Worm (Caenorhabditis elegans): ENCODE data around the gene F54F7.9.

Gene F54F7.9

ce11 chrX:11828661-11829060, 19.9 kb downstream of the F54F7.9 start:
- TF ChIP-seq sma-9 (GFP tag; optimal IDR thresholded peaks at IDR 0.05) (no peak), sma-9 (tag; optimal IDR thresholded peaks at IDR 0.05) (no peak), F13H6.1 (tag; optimal IDR thresholded peaks at IDR 0.05) (no peak), fos-1 (tag; optimal IDR thresholded peaks at IDR 0.05) (no peak), nhr-23 (tag; optimal IDR thresholded peaks at IDR 0.05) (no peak), mbf-1 (tag; optimal IDR thresholded peaks at IDR 0.05) (no peak), mdl-1 (tag; optimal IDR thresholded peaks at IDR 0.05) (no peak), R02D3.7 (tag; optimal IDR thresholded peaks at IDR 0.05) (no peak), lin-13 (GFP tag; optimal IDR thresholded peaks at IDR 0.05) (no peak), C34F6.9 (tag; optimal IDR thresholded peaks at IDR 0.05) (no peak), alr-1 (tag; optimal IDR thresholded peaks at IDR 0.05) (no peak)

- TF ChIP-seq Y55F3AM.14 (GFP tag; optimal IDR thresholded peaks at IDR 0.05) = no peak
- no peak for TF ChIP-seq nhr-12 (tag; optimal IDR thresholded peaks at IDR 0.05)
- TF ChIP-seq aly-2 (tag; optimal IDR thresholded peaks at IDR 0.05) = no peak
- TF ChIP-seq nhr-23 (tag; optimal IDR thresholded peaks at IDR 0.05) = no peak
- TF ChIP-seq ama-1 (optimal IDR thresholded peaks at IDR 0.05) = no peak
- no peak for TF ChIP-seq lsy-2 (tag; optimal IDR thresholded peaks at IDR 0.05)
- TF ChIP-seq F13H6.1 (tag; optimal IDR thresholded peaks at IDR 0.05) = no peak
- no peak for TF ChIP-seq peb-1 (tag; optimal IDR thresholded peaks at IDR 0.05)
Observed at ce11 chrX:11827528-11827927, 21.0 kb downstream of the F54F7.9 start.

- TF ChIP-seq dmd-4 (tag; optimal IDR thresholded peaks at IDR 0.05) = no peak
- TF ChIP-seq nhr-77 (tag; optimal IDR thresholded peaks at IDR 0.05) = no peak
- TF ChIP-seq fos-1 (tag; optimal IDR thresholded peaks at IDR 0.05) = no peak
- TF ChIP-seq nhr-6 (tag; optimal IDR thresholded peaks at IDR 0.05) = no peak
- TF ChIP-seq sma-9 (GFP tag; optimal IDR thresholded peaks at IDR 0.05) = no peak
- TF ChIP-seq sma-9 (tag; optimal IDR thresholded peaks at IDR 0.05) = no peak
- no peak for TF ChIP-seq F13H6.1 (tag; optimal IDR thresholded peaks at IDR 0.05)
- TF ChIP-seq ztf-11 (tag; optimal IDR thresholded peaks at IDR 0.05) = no peak
- TF ChIP-seq unc-39 (tag; optimal IDR thresholded peaks at IDR 0.05) = no peak
- no peak for TF ChIP-seq mbf-1 (tag; optimal IDR thresholded peaks at IDR 0.05)
- no peak for TF ChIP-seq unc-62 (GFP tag; optimal IDR thresholded peaks at IDR 0.05)
- no peak for TF ChIP-seq sma-3 (GFP tag; optimal IDR thresholded peaks at IDR 0.05)
- TF ChIP-seq nhr-129 (tag; optimal IDR thresholded peaks at IDR 0.05) = no peak
- no peak for TF ChIP-seq lsy-2 (tag; optimal IDR thresholded peaks at IDR 0.05)
- no peak for TF ChIP-seq mab-5 (tag; optimal IDR thresholded peaks at IDR 0.05)
Observed at ce11 chrX:11826892-11827291, 21.6 kb downstream of the F54F7.9 start.

DNA sequence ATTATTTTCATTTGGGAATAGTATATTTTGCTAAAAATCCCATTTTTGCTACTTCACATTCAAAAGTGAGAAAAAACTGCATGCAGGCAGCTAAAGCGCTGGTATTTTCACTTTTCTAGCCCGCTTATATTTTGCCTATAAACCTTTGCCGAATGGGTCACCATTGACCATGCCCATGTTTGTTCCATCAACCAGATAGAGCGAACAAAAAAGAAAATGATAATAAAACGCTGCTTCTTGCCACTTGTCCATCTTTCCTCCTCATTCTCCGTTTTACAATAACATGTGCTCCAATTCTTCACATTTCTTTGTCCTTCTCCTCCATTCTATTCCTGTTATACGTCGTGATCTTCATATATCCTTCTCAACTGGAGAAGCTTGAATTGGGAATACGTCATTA, 24.8 kb downstream of the F54F7.9 start, which contains the start of gene tag-241:
Gene tag-241 (plus strand): TSS at position 301 of the 400 bp plus-strand sequence.
- no peak for TF ChIP-seq unc-55 (GFP tag; optimal IDR thresholded peaks at IDR 0.05)
- TF ChIP-seq crh-2 (tag; optimal IDR thresholded peaks at IDR 0.05) = no peak
- TF ChIP-seq aly-2 (tag; optimal IDR thresholded peaks at IDR 0.05) = no peak
- TF ChIP-seq unc-39 (tag; optimal IDR thresholded peaks at IDR 0.05) = no peak
- TF ChIP-seq alr-1 (tag; optimal IDR thresholded peaks at IDR 0.05) = no peak
- TF ChIP-seq elt-3 (tag; optimal IDR thresholded peaks at IDR 0.05) = no peak
- no peak for TF ChIP-seq peb-1 (tag; optimal IDR thresholded peaks at IDR 0.05)

- TF ChIP-seq ceh-82 (tag; optimal IDR thresholded peaks at IDR 0.05) (no peak), crh-2 (tag; optimal IDR thresholded peaks at IDR 0.05) (no peak), blmp-1 (tag; optimal IDR thresholded peaks at IDR 0.05; ENCODE audit: insufficient read depth) (no peak), C34F6.9 (tag; optimal IDR thresholded peaks at IDR 0.05) (peak; percentile 3), zag-1 (tag; optimal IDR thresholded peaks at IDR 0.05) (no peak), nhr-21 (tag; optimal IDR thresholded peaks at IDR 0.05) (no peak), F13H6.1 (tag; optimal IDR thresholded peaks at IDR 0.05) (peak; percentile 33), R02D3.7 (tag; optimal IDR thresholded peaks at IDR 0.05) (no peak), nhr-12 (tag; optimal IDR thresholded peaks at IDR 0.05) (no peak)
Observed at ce11 chrX:11821159-11821720, 27.3 kb downstream of the F54F7.9 start.

- TF ChIP-seq alr-1 (tag; optimal IDR thresholded peaks at IDR 0.05) (no peak), unc-62 (GFP tag; optimal IDR thresholded peaks at IDR 0.05) (no peak), nhr-129 (tag; optimal IDR thresholded peaks at IDR 0.05) (peak; percentile 47), nhr-77 (tag; optimal IDR thresholded peaks at IDR 0.05) (no peak), nhr-23 (tag; optimal IDR thresholded peaks at IDR 0.05) (no peak), egl-27 (tag; optimal IDR thresholded peaks at IDR 0.05) (no peak), R02D3.7 (tag; optimal IDR thresholded peaks at IDR 0.05) (no peak), fos-1 (tag; optimal IDR thresholded peaks at IDR 0.05) (no peak), nhr-21 (tag; optimal IDR thresholded peaks at IDR 0.05) (no peak), dmd-4 (tag; optimal IDR thresholded peaks at IDR 0.05) (no peak), skn-1 (tag; optimal IDR thresholded peaks at IDR 0.05) (no peak), mab-5 (tag; optimal IDR thresholded peaks at IDR 0.05) (no peak), elt-1 (tag; optimal IDR thresholded peaks at IDR 0.05) (no peak), F13H6.1 (tag; optimal IDR thresholded peaks at IDR 0.05) (peak; percentile 76), ceh-82 (tag; optimal IDR thresholded peaks at IDR 0.05) (no peak), lin-13 (GFP tag; optimal IDR thresholded peaks at IDR 0.05) (no peak), nhr-12 (tag; optimal IDR thresholded peaks at IDR 0.05) (no peak), C34F6.9 (tag; optimal IDR thresholded peaks at IDR 0.05) (peak; percentile 28), ztf-1 (GFP tag; conservative IDR thresholded peaks at IDR 0.05) (no peak)
Observed at ce11 chrX:11818711-11819110, 29.8 kb downstream of the F54F7.9 start.

Data from whole organism, L2 larva.